Worm (Caenorhabditis elegans) whole organism, young adult: ENCODE results near the gene cdc-25.4.
A peak's percentile ranks its signal among the peaks of the same experiment; 100 is the strongest.

ENCODE experiments used
- C06A6.2 ChIP-seq: fragments of 200-800 bp; sonication (Bioruptor generic); conservative IDR thresholded peaks from 2 replicates; pipeline ENCODE4 v1.3.6; 2022; ENCODE audit warnings: missing genetic modification characterization, missing compliant biosample characterization
- C17E4.6 ChIP-seq: fragments of 200-800 bp; sonication (Bioruptor generic); IDR thresholded peaks from 2 replicates; pipeline ENCODE4 v1.3.6; 2022; ENCODE audit warnings: missing genetic modification reagents, missing genetic modification characterization, missing compliant biosample characterization
- D2030.7 ChIP-seq: fragments of 200-800 bp; sonication (Bioruptor generic); IDR thresholded peaks from 2 replicates; pipeline ENCODE4 v1.3.6; 2022; ENCODE audit warnings: missing genetic modification reagents, missing genetic modification characterization, missing compliant biosample characterization
- F23B12.7 ChIP-seq: sonication (generic microtip); optimal IDR thresholded peaks from 2 replicates; lab custom pipeline; 2017; ENCODE audit warnings: missing genetic modification characterization, mild to moderate bottlenecking, missing compliant biosample characterization, antibody characterized with exemption, moderate library complexity; ENCODE audit not compliant: insufficient read depth
- F37B4.10 ChIP-seq: fragments of 200-800 bp; sonication (Bioruptor generic); IDR thresholded peaks from 2 replicates; pipeline ENCODE4 v1.3.6; 2022; ENCODE audit warnings: missing genetic modification characterization, missing compliant biosample characterization
- F39B2.1 ChIP-seq: fragments of 200-800 bp; sonication (Bioruptor generic); IDR thresholded peaks from 2 replicates; pipeline ENCODE4 v1.3.6; 2022; ENCODE audit warnings: missing genetic modification reagents, missing genetic modification characterization, missing compliant biosample characterization
- F55B11.4 ChIP-seq: sonication (generic microtip); optimal IDR thresholded peaks from 2 replicates; lab custom pipeline; 2016; ENCODE audit warnings: missing compliant biosample characterization, missing genetic modification characterization, borderline replicate concordance; ENCODE audit not compliant: insufficient read depth
- F57A8.1 ChIP-seq: fragments of 200-800 bp; sonication (Bioruptor generic); optimal IDR thresholded peaks from 2 replicates; lab custom pipeline; 2018; ENCODE audit warnings: mild to moderate bottlenecking, missing genetic modification characterization, moderate library complexity, missing compliant biosample characterization
- K11D2.4 ChIP-seq: fragments of 200-800 bp; sonication (Bioruptor generic); IDR thresholded peaks from 2 replicates; pipeline ENCODE4 v1.3.6; 2022; ENCODE audit warnings: missing genetic modification reagents, missing genetic modification characterization, missing compliant biosample characterization
- T26A5.8 ChIP-seq: sonication (generic microtip); optimal IDR thresholded peaks from 2 replicates; lab custom pipeline; 2016; ENCODE audit warnings: missing genetic modification characterization, missing compliant biosample characterization
- Y95B8A.8 ChIP-seq: fragments of 200-800 bp; sonication (Bioruptor generic); IDR thresholded peaks from 2 replicates; pipeline ENCODE4 v1.3.6; 2022; ENCODE audit warnings: missing genetic modification reagents, missing genetic modification characterization, missing compliant biosample characterization
- ZK185.1 ChIP-seq: sonication (generic microtip); optimal IDR thresholded peaks from 2 replicates; lab custom pipeline; 2016; ENCODE audit warnings: mild to moderate bottlenecking, missing genetic modification characterization, missing compliant biosample characterization; ENCODE audit not compliant: poor library complexity, severe bottlenecking
- akir-1 ChIP-seq: fragments of 200-800 bp; sonication (Bioruptor generic); optimal IDR thresholded peaks from 2 replicates; lab custom pipeline; 2018; ENCODE audit warnings: mild to moderate bottlenecking, missing genetic modification characterization, moderate library complexity, missing compliant biosample characterization
- atf-7 ChIP-seq: sonication (generic microtip); optimal IDR thresholded peaks from 2 replicates; lab custom pipeline; 2017; ENCODE audit warnings: mild to moderate bottlenecking, missing genetic modification characterization, missing compliant biosample characterization
- athp-1 ChIP-seq: sonication (generic microtip); optimal IDR thresholded peaks from 2 replicates; lab custom pipeline; 2017; ENCODE audit warnings: mild to moderate bottlenecking, missing genetic modification characterization, missing compliant biosample characterization
- bed-1 ChIP-seq: fragments of 200-800 bp; sonication (Bioruptor generic); IDR thresholded peaks from 2 replicates; pipeline ENCODE4 v1.3.6; 2022; ENCODE audit warnings: missing genetic modification reagents, missing genetic modification characterization, missing compliant biosample characterization
- ccch-3 ChIP-seq: fragments of 200-800 bp; sonication (Bioruptor generic); optimal IDR thresholded peaks from 2 replicates; lab custom pipeline; 2018; ENCODE audit warnings: mild to moderate bottlenecking, missing genetic modification characterization, missing compliant biosample characterization
- ceh-27 ChIP-seq: fragments of 200-800 bp; sonication (Bioruptor generic); optimal IDR thresholded peaks from 2 replicates; lab custom pipeline; 2018; ENCODE audit warnings: mild to moderate bottlenecking, missing genetic modification characterization, moderate library complexity, missing compliant biosample characterization
- ceh-40 ChIP-seq: fragments of 200-800 bp; sonication (Bioruptor generic); IDR thresholded peaks from 2 replicates; pipeline ENCODE4 v1.3.6; 2022; ENCODE audit warnings: missing genetic modification characterization, missing compliant biosample characterization
- ceh-79 ChIP-seq: sonication (generic microtip); optimal IDR thresholded peaks from 2 replicates; lab custom pipeline; 2017; ENCODE audit warnings: mild to moderate bottlenecking, missing genetic modification characterization, missing compliant biosample characterization
- ceh-91 ChIP-seq: fragments of 200-800 bp; sonication (Bioruptor generic); IDR thresholded peaks from 2 replicates; pipeline ENCODE4 v1.3.6; 2022; ENCODE audit warnings: missing genetic modification reagents, missing genetic modification characterization, missing compliant biosample characterization
- chd-7 ChIP-seq: sonication (generic microtip); optimal IDR thresholded peaks from 2 replicates; lab custom pipeline; 2016; ENCODE audit warnings: mild to moderate bottlenecking, missing genetic modification characterization, moderate library complexity, missing compliant biosample characterization
- dpl-1 ChIP-seq: fragments of 150-350 bp; optimal IDR thresholded peaks from 2 replicates; lab custom pipeline; 2014; ENCODE audit warnings: missing biosample characterization, missing genetic modification reagents, missing genetic modification characterization
- ekl-4 ChIP-seq: fragments of 200-800 bp; sonication (Bioruptor generic); IDR thresholded peaks from 2 replicates; pipeline ENCODE4 v1.3.6; 2022; ENCODE audit warnings: missing genetic modification reagents, missing genetic modification characterization, missing compliant biosample characterization
- gei-17 ChIP-seq: fragments of 200-800 bp; sonication (Bioruptor generic); optimal IDR thresholded peaks from 2 replicates; lab custom pipeline; 2018; ENCODE audit warnings: mild to moderate bottlenecking, missing genetic modification characterization, missing compliant biosample characterization
- hsf-1 ChIP-seq: fragments of 200-800 bp; sonication (Bioruptor generic); IDR thresholded peaks from 2 replicates; pipeline ENCODE4 v1.3.6; 2022; ENCODE audit warnings: missing genetic modification reagents, missing genetic modification characterization, missing compliant biosample characterization
- let-526 ChIP-seq: fragments of 200-800 bp; sonication (Bioruptor generic); IDR thresholded peaks from 2 replicates; pipeline ENCODE4 v1.3.6; 2022; ENCODE audit warnings: missing genetic modification reagents, missing genetic modification characterization, missing compliant biosample characterization
- let-607 ChIP-seq, 2 experiments: fragments of 200-800 bp in 1 of 2; sonication (Bioruptor generic) in 1 of 2; sonication (generic microtip) in 1 of 2; optimal IDR thresholded peaks; 2 replicates each; lab custom pipeline; 2016 to 2018; ENCODE audit warnings: mild to moderate bottlenecking in 2 of 2, missing compliant biosample characterization in 2 of 2, missing genetic modification characterization in 2 of 2, moderate library complexity in 2 of 2, missing genotype in 1 of 2
- lin-40 ChIP-seq: sonication (generic microtip); optimal IDR thresholded peaks from 2 replicates; lab custom pipeline; 2016; ENCODE audit warnings: missing genetic modification characterization, mild to moderate bottlenecking, missing compliant biosample characterization, missing genotype, missing genetic modification reagents
- lsl-1 ChIP-seq: fragments of 200-800 bp; sonication (Bioruptor generic); optimal IDR thresholded peaks from 2 replicates; lab custom pipeline; 2018; ENCODE audit warnings: mild to moderate bottlenecking, missing genetic modification characterization, moderate library complexity, missing compliant biosample characterization
- lsy-27 ChIP-seq: sonication (generic microtip); optimal IDR thresholded peaks from 2 replicates; lab custom pipeline; 2017; ENCODE audit warnings: missing genetic modification characterization, mild to moderate bottlenecking, missing compliant biosample characterization, antibody characterized with exemption, missing genotype, borderline replicate concordance; ENCODE audit not compliant: insufficient read depth
- madf-3 ChIP-seq: fragments of 200-800 bp; sonication (Bioruptor generic); IDR thresholded peaks from 2 replicates; pipeline ENCODE4 v1.3.6; 2022; ENCODE audit warnings: missing genetic modification reagents, missing genetic modification characterization, missing compliant biosample characterization
- madf-6 ChIP-seq: fragments of 200-800 bp; sonication (Bioruptor generic); IDR thresholded peaks from 2 replicates; pipeline ENCODE4 v1.3.6; 2022; ENCODE audit warnings: missing genetic modification reagents, missing genetic modification characterization, missing compliant biosample characterization
- mes-4 ChIP-seq: sonication (generic microtip); optimal IDR thresholded peaks from 2 replicates; lab custom pipeline; 2016; ENCODE audit warnings: missing genotype, missing genetic modification characterization, missing compliant biosample characterization
- nhr-120 ChIP-seq: fragments of 200-800 bp; sonication (Bioruptor generic); IDR thresholded peaks from 2 replicates; pipeline ENCODE4 v1.3.6; 2022; ENCODE audit warnings: missing genetic modification characterization, missing compliant biosample characterization
- nhr-27 ChIP-seq: fragments of 200-800 bp; sonication (Bioruptor generic); optimal IDR thresholded peaks from 2 replicates; lab custom pipeline; 2018; ENCODE audit warnings: mild to moderate bottlenecking, missing genetic modification characterization, moderate library complexity, missing compliant biosample characterization
- nhr-80 ChIP-seq: sonication (generic microtip); optimal IDR thresholded peaks from 2 replicates; lab custom pipeline; 2016; ENCODE audit warnings: missing genetic modification characterization, missing compliant biosample characterization
- nhr-90 ChIP-seq: sonication (generic microtip); optimal IDR thresholded peaks from 2 replicates; lab custom pipeline; 2016; ENCODE audit warnings: missing genotype, mild to moderate bottlenecking, missing genetic modification characterization, missing compliant biosample characterization
- pbrm-1 ChIP-seq: fragments of 200-800 bp; sonication (Bioruptor generic); IDR thresholded peaks from 2 replicates; pipeline ENCODE4 v1.3.6; 2022; ENCODE audit warnings: missing genetic modification reagents, missing genetic modification characterization, missing compliant biosample characterization
- sdz-38 ChIP-seq: sonication (generic microtip); optimal IDR thresholded peaks from 2 replicates; lab custom pipeline; 2016; ENCODE audit warnings: missing genotype, missing genetic modification characterization, missing compliant biosample characterization
- tbp1 ChIP-seq: fragments of 200-800 bp; sonication (Bioruptor generic); optimal IDR thresholded peaks from 2 replicates; lab custom pipeline; 2018; ENCODE audit warnings: mild to moderate bottlenecking, missing genetic modification characterization, missing compliant biosample characterization
- zfh-2 ChIP-seq: fragments of 200-800 bp; sonication (Bioruptor generic); conservative IDR thresholded peaks from 2 replicates; pipeline ENCODE4 v1.3.6; 2022; ENCODE audit warnings: missing genetic modification reagents, missing genetic modification characterization, missing compliant biosample characterization
- zim-3 ChIP-seq: sonication (generic microtip); optimal IDR thresholded peaks from 2 replicates; lab custom pipeline; 2017; ENCODE audit warnings: mild to moderate bottlenecking, missing genetic modification characterization, moderate library complexity, missing compliant biosample characterization
- ztf-18 ChIP-seq: sonication (generic microtip); optimal IDR thresholded peaks from 2 replicates; lab custom pipeline; 2016; ENCODE audit warnings: missing genotype, mild to moderate bottlenecking, missing genetic modification characterization, missing compliant biosample characterization
- ztf-22 ChIP-seq: fragments of 200-800 bp; sonication (Bioruptor generic); optimal IDR thresholded peaks from 2 replicates; lab custom pipeline; 2018; ENCODE audit warnings: mild to moderate bottlenecking, missing genetic modification characterization, moderate library complexity, missing compliant biosample characterization
- ztf-28 ChIP-seq: fragments of 200-800 bp; sonication (Bioruptor generic); IDR thresholded peaks from 2 replicates; pipeline ENCODE4 v1.3.6; 2022; ENCODE audit warnings: missing genetic modification reagents, missing genetic modification characterization, missing compliant biosample characterization
- ztf-3 ChIP-seq: fragments of 200-800 bp; sonication (Bioruptor generic); optimal IDR thresholded peaks from 2 replicates; lab custom pipeline; 2018; ENCODE audit warnings: mild to moderate bottlenecking, missing genetic modification characterization, missing compliant biosample characterization

The cdc-25.4 gene

ce11 chrII:10182634-10183033, 6.6 kb downstream of the cdc-25.4 start, which contains the start of gene srd-1:
srd-1 (minus strand) TSS chrII:10182734.
- TF ChIP-seq C06A6.2 (GFP tag; lab: Robert Waterston, UW) = no peak
- TF ChIP-seq ZK185.1 (tag; lab: Kevin White, UChicago) = no peak
- TF ChIP-seq mes-4 = no peak
- TF ChIP-seq let-607 (tag; optimal IDR thresholded peaks at IDR 0.05; lab: Kevin White, UChicago) = no peak

- no peak for TF ChIP-seq K11D2.4 (GFP tag; lab: Robert Waterston, UW)
- TF ChIP-seq bed-1 (GFP tag; lab: Robert Waterston, UW) = no peak
- no peak for TF ChIP-seq nhr-120
- no peak for TF ChIP-seq chd-7
- peak; percentile 57 for TF ChIP-seq D2030.7 (GFP tag; lab: Robert Waterston, UW)
- TF ChIP-seq ztf-22 = no peak
- no peak for TF ChIP-seq F23B12.7
- TF ChIP-seq sdz-38 (tag; lab: Kevin White, UChicago) = no peak
- no peak for TF ChIP-seq lsy-27 (tag; lab: Kevin White, UChicago)
- TF ChIP-seq C17E4.6 (GFP tag; lab: Robert Waterston, UW) = no peak
- TF ChIP-seq nhr-27 (tag; lab: Kevin White, UChicago) = no peak
- peak; percentile 33 for TF ChIP-seq lsl-1 (GFP tag; lab: Kevin White, UChicago)
- TF ChIP-seq akir-1 (GFP tag; lab: Kevin White, UChicago) = no peak
- 0 out of 2 replicates have a peak, but pooled peaks have one; percentile 41 for TF ChIP-seq Y95B8A.8 (GFP tag; lab: Robert Waterston, UW)
- peak; percentile 91 for TF ChIP-seq madf-3 (GFP tag; lab: Robert Waterston, UW)
- TF ChIP-seq hsf-1 = no peak
- TF ChIP-seq nhr-90 (tag; lab: Kevin White, UChicago) = no peak
- TF ChIP-seq ekl-4 (GFP tag; lab: Robert Waterston, UW) = peak; percentile 62; the same call in 1 of the 2 replicates
- no peak for TF ChIP-seq atf-7 (tag; lab: Kevin White, UChicago)
- no peak for TF ChIP-seq athp-1 (tag; lab: Kevin White, UChicago)
- TF ChIP-seq let-526 = no peak
- no peak for TF ChIP-seq F57A8.1 (GFP tag; lab: Kevin White, UChicago)
- TF ChIP-seq ztf-28 (GFP tag; lab: Robert Waterston, UW) = no peak
- TF ChIP-seq F37B4.10 (GFP tag; lab: Robert Waterston, UW) = no peak
- TF ChIP-seq ceh-91 (GFP tag; lab: Robert Waterston, UW) = no peak
- TF ChIP-seq ceh-79 (tag; lab: Kevin White, UChicago) = no peak
- TF ChIP-seq madf-6 (GFP tag; lab: Robert Waterston, UW) = peak; percentile 57
- peak; percentile 22; the same call in 1 of the 2 replicates for TF ChIP-seq zfh-2 (GFP tag; lab: Robert Waterston, UW)
- TF ChIP-seq ztf-18 = no peak
- TF ChIP-seq ztf-3 (GFP tag; lab: Kevin White, UChicago) = no peak
- peak; percentile 63 for TF ChIP-seq ceh-27 (GFP tag; lab: Kevin White, UChicago)
- no peak for TF ChIP-seq F39B2.1
- no peak for TF ChIP-seq let-607 (tag; optimal IDR thresholded peaks at IDR 0.05; lab: Kevin White, UChicago)
- TF ChIP-seq ccch-3 = no peak
- peak; percentile 41 for TF ChIP-seq tbp1
- no peak for TF ChIP-seq F55B11.4 (tag; lab: Kevin White, UChicago)
- no peak for TF ChIP-seq mes-4
- no peak for TF ChIP-seq dpl-1 (GFP tag; lab: Kevin White, UChicago)
- TF ChIP-seq ceh-40 = no peak
- TF ChIP-seq gei-17 (GFP tag; lab: Kevin White, UChicago) = no peak
- peak; percentile 44; the same call in 1 of the 2 replicates for TF ChIP-seq pbrm-1 (GFP tag; lab: Robert Waterston, UW)
- no peak for TF ChIP-seq lin-40 (tag; lab: Kevin White, UChicago)
- TF ChIP-seq nhr-80 (tag; lab: Kevin White, UChicago) = no peak
- TF ChIP-seq T26A5.8 (tag; lab: Kevin White, UChicago) = no peak
- TF ChIP-seq zim-3 (tag; lab: Kevin White, UChicago) = no peak
Measured at ce11 chrII:10174338-10174737, 14.9 kb downstream of the cdc-25.4 start, which contains the start of gene F33H1.4. F33H1.4 (plus strand) TSS chrII:10174648.
